Worm (Caenorhabditis elegans): ENCODE results near the gene F57G9.7.

F57G9.7 gene

DNA sequence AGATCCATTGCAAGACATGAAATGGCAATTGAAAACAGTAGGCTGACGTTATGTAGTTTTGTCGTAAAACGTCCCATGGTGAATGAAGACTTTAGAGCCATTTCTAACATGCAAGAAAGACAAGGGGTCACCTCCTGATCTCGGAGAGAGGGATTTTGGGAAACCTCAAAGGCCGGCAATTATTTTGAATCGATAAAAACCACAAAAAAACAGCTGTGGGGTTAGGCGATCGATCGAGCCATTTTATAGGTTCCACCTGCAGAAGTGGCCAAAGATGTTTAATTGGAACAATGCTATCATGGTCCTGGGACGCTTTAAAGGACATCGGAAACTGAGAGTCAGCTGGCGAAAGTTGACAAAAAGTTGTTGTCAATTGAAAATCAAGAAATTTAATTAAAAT lies 17.2 kb upstream of the F57G9.7 start, which contains the start of gene Y57A10C.11 (continued):
- no peak for TF ChIP-seq ceh-79 (tag; optimal IDR thresholded peaks at IDR 0.05)

DNA sequence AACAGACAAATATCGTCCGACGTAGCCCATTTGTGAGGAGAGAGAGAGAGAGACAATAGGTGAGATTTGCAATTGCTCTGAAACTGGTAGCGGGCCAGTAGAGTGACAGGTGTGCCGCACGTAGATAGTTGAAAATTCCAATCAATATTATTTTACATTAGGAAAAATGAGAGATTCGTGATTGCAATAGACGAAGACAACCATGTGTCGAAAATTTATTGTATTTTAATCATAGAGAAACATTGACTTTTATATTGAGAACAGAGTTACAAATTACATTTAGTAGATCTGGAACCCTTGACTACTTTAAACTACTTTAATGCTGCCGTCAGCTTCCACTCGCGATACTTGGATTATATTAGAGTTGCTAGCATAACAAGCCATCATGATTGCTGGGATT lies 14.9 kb upstream of the F57G9.7 start, which contains the start of gene Y57A10C.1:
Y57A10C.1 (minus strand) TSS at position 101 of the 400 bp plus-strand sequence.
- TF ChIP-seq tbp1 (GFP tag; optimal IDR thresholded peaks at IDR 0.05) (no peak), mcd-1 (GFP tag; IDR thresholded peaks at IDR 0.05) (no peak), F10E7.11 (tag; optimal IDR thresholded peaks at IDR 0.05) (no peak), nhr-80 (tag; optimal IDR thresholded peaks at IDR 0.05) (no peak), ztf-18 (tag; optimal IDR thresholded peaks at IDR 0.05) (no peak)

DNA sequence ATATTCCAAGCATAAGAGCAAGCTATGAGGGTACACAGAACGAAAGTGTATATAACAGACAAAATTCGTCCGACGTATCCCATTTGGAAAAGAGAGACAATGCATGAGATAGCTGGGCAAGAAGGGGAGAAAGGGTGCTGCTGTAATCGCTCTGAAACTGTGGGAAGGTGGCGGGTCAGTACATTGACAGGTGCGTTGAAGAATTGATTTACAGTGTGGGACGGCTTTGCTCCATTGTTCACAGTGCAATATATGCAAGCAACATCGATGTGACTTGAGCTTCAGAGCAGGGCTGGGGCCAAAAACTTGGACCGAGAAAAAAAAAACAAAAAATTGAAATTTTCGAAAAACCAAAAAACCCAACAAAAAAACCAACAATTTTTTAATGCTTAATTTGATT lies 12.6 kb upstream of the F57G9.7 start, which contains the start of gene F57G9.3:
F57G9.3 (minus strand) TSS at position 101 of the 400 bp plus-strand sequence.
- TF ChIP-seq egl-44 (GFP tag; IDR thresholded peaks at IDR 0.05) (no peak), nhr-179 (tag; optimal IDR thresholded peaks at IDR 0.05) (no peak), bed-1 (GFP tag; IDR thresholded peaks at IDR 0.05) (no peak), attf-5 (GFP tag; optimal IDR thresholded peaks at IDR 0.05) (no peak), Y79H2A.3 (GFP tag; conservative IDR thresholded peaks at IDR 0.05) (no peak), B0035.1 (tag; optimal IDR thresholded peaks at IDR 0.05) (no peak), nhr-80 (tag; optimal IDR thresholded peaks at IDR 0.05) (no peak), ztf-3 (GFP tag; optimal IDR thresholded peaks at IDR 0.05) (no peak), egrh-3 (GFP tag; IDR thresholded peaks at IDR 0.05) (no peak), ceh-100 (GFP tag; IDR thresholded peaks at IDR 0.05) (no peak)

DNA sequence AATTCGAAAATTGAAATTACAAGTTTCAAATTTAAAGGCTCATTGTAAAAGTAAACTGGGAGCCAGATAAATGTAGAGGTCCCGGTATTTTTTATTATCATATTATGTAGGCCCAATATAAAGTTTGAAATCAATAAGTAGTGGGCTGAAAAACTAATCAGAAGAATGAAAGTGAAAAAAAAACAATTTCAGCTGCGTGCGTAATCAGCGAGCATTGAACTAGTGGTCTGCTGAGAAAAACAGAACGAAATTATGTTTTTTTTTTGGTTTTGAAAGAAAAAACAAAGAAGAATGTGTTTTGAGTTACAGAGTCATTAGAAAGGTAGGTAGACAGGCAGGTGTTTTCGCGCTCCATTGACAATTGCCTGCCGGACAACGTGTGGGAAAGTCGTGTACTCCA lies 11.2 kb upstream of the F57G9.7 start, which contains the start of gene sre-31:
sre-31 (minus strand) TSS at position 101 of the 400 bp plus-strand sequence.
- TF ChIP-seq hmg-1.2 (GFP tag; IDR thresholded peaks at IDR 0.05) (no peak), B0019.2 (GFP tag; conservative IDR thresholded peaks at IDR 0.05) (no peak), sptf-2 (GFP tag; optimal IDR thresholded peaks at IDR 0.05) (no peak), lin-26 (GFP tag; IDR thresholded peaks at IDR 0.05) (no peak), F22D6.2 (tag; optimal IDR thresholded peaks at IDR 0.05) (no peak), ztf-18 (tag; optimal IDR thresholded peaks at IDR 0.05) (no peak), F10E7.11 (tag; optimal IDR thresholded peaks at IDR 0.05) (no peak), ztf-3 (GFP tag; optimal IDR thresholded peaks at IDR 0.05) (no peak), attf-5 (GFP tag; optimal IDR thresholded peaks at IDR 0.05) (no peak), D2030.7 (GFP tag; IDR thresholded peaks at IDR 0.05) (no peak), ets-4 (GFP tag; optimal IDR thresholded peaks at IDR 0.05) (no peak), cebp-1 (GFP tag; IDR thresholded peaks at IDR 0.05) (no peak), cebp-1 (tag; optimal IDR thresholded peaks at IDR 0.05) (no peak), pha-4 (tag; optimal IDR thresholded peaks at IDR 0.05) (no peak), F49E8.2 (tag; optimal IDR thresholded peaks at IDR 0.05; ENCODE audit: insufficient read depth) (no peak), Y56A3A.18 (GFP tag; IDR thresholded peaks at IDR 0.05) (no peak), snpc-1.3 (tag; optimal IDR thresholded peaks at IDR 0.05; ENCODE audit: insufficient read depth) (no peak)

DNA sequence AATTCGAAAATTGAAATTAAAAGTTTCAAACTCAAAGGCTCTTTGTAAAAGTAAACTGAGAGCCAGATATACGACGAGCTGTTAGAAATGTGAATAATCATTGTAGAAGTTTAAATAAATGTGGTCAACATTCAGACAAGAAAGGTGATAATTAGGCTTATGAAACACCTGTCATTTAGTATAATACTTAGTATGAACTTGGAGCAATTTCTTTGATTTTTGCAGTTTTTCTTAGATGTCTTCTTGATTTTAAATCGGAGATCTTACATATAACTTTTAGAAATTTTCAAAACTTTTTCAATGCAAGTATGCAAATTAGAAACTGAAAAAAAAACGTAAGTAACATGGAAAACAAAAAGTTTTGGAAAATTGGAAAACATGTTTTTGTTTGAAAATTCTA lies 8.8 kb upstream of the F57G9.7 start, which contains the start of gene sre-30:
sre-30 (minus strand) TSS at position 101 of the 400 bp plus-strand sequence.
- TF ChIP-seq snpc-1.1 (tag; optimal IDR thresholded peaks at IDR 0.05; ENCODE audit: insufficient read depth): no peak
- no peak for TF ChIP-seq ets-4 (GFP tag; optimal IDR thresholded peaks at IDR 0.05)
- TF ChIP-seq mel-28 (tag; optimal IDR thresholded peaks at IDR 0.05; ENCODE audit: borderline replicate concordance): no peak
- TF ChIP-seq ceh-100 (GFP tag; IDR thresholded peaks at IDR 0.05): no peak
- no peak for TF ChIP-seq tlf-1 (GFP tag; optimal IDR thresholded peaks at IDR 0.05)
- no peak for TF ChIP-seq die-1 (tag; optimal IDR thresholded peaks at IDR 0.05)
- TF ChIP-seq F55B11.4 (tag; optimal IDR thresholded peaks at IDR 0.05; ENCODE audit: borderline replicate concordance, insufficient read depth): no peak
- no peak for TF ChIP-seq ztf-3 (GFP tag; optimal IDR thresholded peaks at IDR 0.05)
